Fruit fly (Drosophila melanogaster): Measurements from ENCODE around the gene Acbp3.

The Acbp3 gene

dm6 chr3L:7133699-7134655 is 3.3 kb downstream of the Acbp3 start, which contains the start of gene melt (continued):
- TF ChIP-seq CG7928 (GFP tag; optimal IDR thresholded peaks at IDR 0.05) (peak; percentile 61), CG12744 (GFP tag; optimal IDR thresholded peaks at IDR 0.05) (peak; percentile 83), CG11560 (tag; IDR thresholded peaks at IDR 0.05) (peak; percentile 43; the same call in 1 of the 3 replicates), HLH3B (GFP tag; IDR thresholded peaks at IDR 0.05) (no peak; the same call in 1 of the 2 replicates), run (tag; optimal IDR thresholded peaks at IDR 0.05) (peak; percentile 72), CG3281 (GFP tag; optimal IDR thresholded peaks at IDR 0.05) (peak; percentile 89), gcm (GFP tag; optimal IDR thresholded peaks at IDR 0.05) (peak; percentile 82), CG18262 (tag; optimal IDR thresholded peaks at IDR 0.05) (peak; percentile 94), CTCF (GFP tag; optimal IDR thresholded peaks at IDR 0.05) (peak; percentile 31), danr (GFP tag; IDR thresholded peaks at IDR 0.05) (peak; percentile 51; the same call in 1 of the 2 replicates), HLH4C (GFP tag; IDR thresholded peaks at IDR 0.05; ENCODE audit: partially characterized antibody) (no peak), bcd (GFP tag; optimal IDR thresholded peaks at IDR 0.05) (peak; percentile 89), CG14441 (GFP tag; IDR thresholded peaks at IDR 0.05) (peak; percentile 65; the same call in 1 of the 2 replicates), Camta (GFP tag; optimal IDR thresholded peaks at IDR 0.05) (peak; percentile 89), Atf3 (GFP tag; optimal IDR thresholded peaks at IDR 0.05) (peak; percentile 77), Dad (GFP tag; optimal IDR thresholded peaks at IDR 0.05) (peak; percentile 87), D (optimal IDR thresholded peaks at IDR 0.05) (no peak), D (GFP tag; optimal IDR thresholded peaks at IDR 0.05) (peak; percentile 88), D19A (tag; optimal IDR thresholded peaks at IDR 0.05) (peak; percentile 83), HmgD (GFP tag; optimal IDR thresholded peaks at IDR 0.05) (peak; percentile 42), Stat92E (GFP tag; optimal IDR thresholded peaks at IDR 0.05) (peak in 1 of 3 experiments; percentile 38), CG30431 (GFP tag; optimal IDR thresholded peaks at IDR 0.05) (peak; percentile 74), Neu2 (GFP tag; optimal IDR thresholded peaks at IDR 0.05; ENCODE audit: borderline replicate concordance) (peak; percentile 23), fd102C (GFP tag; optimal IDR thresholded peaks at IDR 0.05) (peak; percentile 45), lilli (GFP tag; optimal IDR thresholded peaks at IDR 0.05) (peak; percentile 94), CG6689 (GFP tag; IDR thresholded peaks at IDR 0.05) (peak; percentile 90), btn (GFP tag; optimal IDR thresholded peaks at IDR 0.05) (peak; percentile 81), CG7271 (tag; optimal IDR thresholded peaks at IDR 0.05) (peak; percentile 75), Gsc (GFP tag; IDR thresholded peaks at IDR 0.05) (0 out of 2 replicates have a peak, but pooled peaks have one; percentile 36), yki (optimal IDR thresholded peaks at IDR 0.05) (peak; percentile 64), zen (tag; optimal IDR thresholded peaks at IDR 0.05) (peak; percentile 82), CG8281 (tag; optimal IDR thresholded peaks at IDR 0.05) (peak; percentile 67), gce (GFP tag; IDR thresholded peaks at IDR 0.05) (peak; percentile 35; the same call in 1 of the 3 replicates), Hand (GFP tag; optimal IDR thresholded peaks at IDR 0.05) (peak; percentile 80), CkIIα-i1 (GFP tag; IDR thresholded peaks at IDR 0.05) (no peak), grau (tag; optimal IDR thresholded peaks at IDR 0.05) (peak; percentile 90), tx (GFP tag; optimal IDR thresholded peaks at IDR 0.05) (peak; percentile 81), CG17359 (tag; optimal IDR thresholded peaks at IDR 0.05) (peak; percentile 77), kah (GFP tag; optimal IDR thresholded peaks at IDR 0.05) (peak; percentile 54), Lpt (GFP tag; optimal IDR thresholded peaks at IDR 0.05) (no peak), az2 (GFP tag; optimal IDR thresholded peaks at IDR 0.05) (peak; percentile 89), CG17829 (tag; optimal IDR thresholded peaks at IDR 0.05) (peak; percentile 91), CG1024 (GFP tag; IDR thresholded peaks at IDR 0.05) (no peak), CG32532 (GFP tag; IDR thresholded peaks at IDR 0.05) (peak; percentile 80), CG3726 (GFP tag; IDR thresholded peaks at IDR 0.05) (no peak), CG2199 (GFP tag; IDR thresholded peaks at IDR 0.05) (no peak), Vsx1 (GFP tag; optimal IDR thresholded peaks at IDR 0.05) (peak; percentile 75), lov (optimal IDR thresholded peaks at IDR 0.05) (no peak), lov (GFP tag; IDR thresholded peaks at IDR 0.05) (0 out of 3 replicates have a peak, but pooled peaks have one; percentile 8), dm (GFP tag; optimal IDR thresholded peaks at IDR 0.05) (peak; percentile 72)

All from whole organism, embryonic.